Fruit fly (Drosophila melanogaster) whole organism, adult: ENCODE data around the gene dikar.

Source experiments
- CG14711 ChIP-seq: fragments of 200-800 bp; sonication (Bioruptor generic); optimal IDR thresholded peaks from 2 replicates; lab custom pipeline; 2018; ENCODE audit warnings: missing biosample characterization, mild to moderate bottlenecking, missing genetic modification characterization, moderate library complexity
- CG5204 ChIP-seq: fragments of 200-800 bp; sonication (Bioruptor generic); optimal IDR thresholded peaks from 2 replicates; lab custom pipeline; 2016; ENCODE audit warnings: missing biosample characterization, missing genetic modification characterization
- Hr96 ChIP-seq: fragments of 200-800 bp; sonication (Bioruptor generic); optimal IDR thresholded peaks from 2 replicates; lab custom pipeline; 2016; ENCODE audit warnings: missing biosample characterization, missing genetic modification characterization
- Mnt ChIP-seq: fragments of 200-800 bp; sonication (Bioruptor generic); optimal IDR thresholded peaks from 2 replicates; lab custom pipeline; 2016; ENCODE audit warnings: missing biosample characterization, mild to moderate bottlenecking, missing genetic modification characterization
- cic ChIP-seq: fragments of 200-800 bp; sonication (Bioruptor generic); optimal IDR thresholded peaks from 2 replicates; lab custom pipeline; 2017; ENCODE audit warnings: missing biosample characterization, mild to moderate bottlenecking, missing genetic modification characterization, moderate library complexity
- pad ChIP-seq: fragments of 200-800 bp; sonication (Bioruptor generic); optimal IDR thresholded peaks from 3 replicates; lab custom pipeline; 2017; ENCODE audit warnings: missing biosample characterization, missing genetic modification characterization, mild to moderate bottlenecking, moderate library complexity, missing genetic modification reagents

DNA sequence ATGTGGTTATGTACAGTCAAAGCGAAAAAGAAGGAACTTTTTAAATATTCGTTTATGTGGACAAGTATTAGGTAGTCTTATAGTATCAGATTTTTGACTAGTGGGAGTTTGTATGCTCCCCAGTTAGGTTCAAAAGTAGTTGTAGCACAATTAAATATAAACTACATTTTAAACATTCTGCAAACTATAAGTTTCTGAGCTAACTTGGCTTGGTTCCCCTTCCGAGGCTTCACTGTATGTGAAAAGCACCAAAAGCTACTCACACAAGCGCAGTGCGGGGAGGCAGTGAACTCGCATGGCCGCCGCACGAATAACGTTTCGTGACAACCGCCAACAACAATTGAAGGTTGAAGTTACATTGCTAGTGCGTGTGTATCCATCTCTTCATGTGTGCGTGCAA is 34.6 kb upstream of the dikar start:
- TF ChIP-seq pad, result no peak
- no peak for TF ChIP-seq Mnt (GFP tag; lab: Kevin White, UChicago)
- no peak for TF ChIP-seq cic
- TF ChIP-seq Hr96 (GFP tag; lab: Kevin White, UChicago), result no peak
- no peak for TF ChIP-seq CG5204 (GFP tag; lab: Kevin White, UChicago)
- no peak for TF ChIP-seq CG14711 (tag; lab: Kevin White, UChicago)
